Fruit fly (Drosophila melanogaster) whole organism, wandering third instar larva: ENCODE measurements around the gene Tbc1d22.

Experiments used
- Abd-B ChIP-seq: fragments of >200 bp; optimal IDR thresholded peaks from 2 replicates; lab custom pipeline; 2017; ENCODE audit warnings: missing biosample characterization, missing genetic modification characterization
- CG32264 ChIP-seq: fragments of 200-800 bp; sonication (Bioruptor generic); optimal IDR thresholded peaks from 2 replicates; lab custom pipeline; 2016; ENCODE audit warnings: missing biosample characterization, missing genetic modification characterization
- Dfd ChIP-seq: fragments of >200 bp; optimal IDR thresholded peaks from 2 replicates; lab custom pipeline; 2017; ENCODE audit warnings: missing biosample characterization, missing genetic modification characterization
- Dif ChIP-seq: fragments of 200-275, 200-300 bp; sonication (Bioruptor generic); optimal IDR thresholded peaks from 2 replicates; lab custom pipeline; 2018; ENCODE audit warnings: missing biosample characterization, missing genetic modification characterization; ENCODE audit not compliant: partially characterized antibody
- GATAd ChIP-seq: sonication (Bioruptor generic); optimal IDR thresholded peaks from 2 replicates; lab custom pipeline; 2016; ENCODE audit warnings: missing biosample characterization, missing genetic modification characterization
- HLH106 ChIP-seq: fragments of 200-800 bp; optimal IDR thresholded peaks from 3 replicates; lab custom pipeline; 2019; ENCODE audit warnings: missing biosample characterization, mild to moderate bottlenecking, missing genetic modification characterization, moderate library complexity
- Hnf4 ChIP-seq: fragments of 200-800 bp; sonication (Bioruptor generic); optimal IDR thresholded peaks from 2 replicates; lab custom pipeline; 2016; ENCODE audit warnings: missing biosample characterization, mild to moderate bottlenecking, missing genetic modification characterization
- Hr78 ChIP-seq: fragments of >200 bp; optimal IDR thresholded peaks from 2 replicates; lab custom pipeline; 2017; ENCODE audit warnings: missing biosample characterization, missing genetic modification characterization
- Jra ChIP-seq: sonication (Bioruptor generic); optimal IDR thresholded peaks from 2 replicates; lab custom pipeline; 2016; ENCODE audit warnings: missing biosample characterization, missing genetic modification characterization
- Myc ChIP-seq: fragments of >200 bp; optimal IDR thresholded peaks from 2 replicates; lab custom pipeline; 2017
- N ChIP-seq: fragments of >200 bp; optimal IDR thresholded peaks from 2 replicates; lab custom pipeline; 2018; ENCODE audit warnings: missing biosample characterization, missing external identifiers, missing genetic modification characterization
- Rel ChIP-seq, 2 experiments: fragments of 200-800 bp; sonication (Bioruptor generic) in 1 of 2; optimal IDR thresholded peaks; 2 replicates in 1 of 2; 3 replicates in 1 of 2; lab custom pipeline; 2016 to 2019; ENCODE audit warnings: mild to moderate bottlenecking in 2 of 2, missing biosample characterization in 2 of 2, missing genetic modification characterization in 2 of 2, moderate library complexity in 1 of 2
- Vsx2 ChIP-seq: fragments of 200-300, 225-300 bp; sonication (Bioruptor generic); optimal IDR thresholded peaks from 2 replicates; lab custom pipeline; 2018; ENCODE audit warnings: missing biosample characterization, missing genetic modification characterization; ENCODE audit not compliant: partially characterized antibody
- br ChIP-seq: fragments of 200-800 bp; sonication (Bioruptor generic); optimal IDR thresholded peaks from 2 replicates; lab custom pipeline; 2016; ENCODE audit warnings: missing biosample characterization, missing genetic modification characterization
- brk ChIP-seq: fragments of 200-800 bp; sonication (Bioruptor generic); optimal IDR thresholded peaks from 2 replicates; lab custom pipeline; 2016; ENCODE audit warnings: missing biosample characterization, mild to moderate bottlenecking, missing genetic modification characterization
- dl ChIP-seq, 2 experiments: fragments of 175-275, 200-275 bp in 1 of 2; fragments of 200-275 bp in 1 of 2; sonication (Bioruptor generic); optimal IDR thresholded peaks; lab custom pipeline; 2018; ENCODE audit warnings: mild to moderate bottlenecking in 2 of 2, missing biosample characterization in 2 of 2, missing genetic modification characterization in 2 of 2, moderate library complexity in 2 of 2; ENCODE audit not compliant: partially characterized antibody in 2 of 2, insufficient read depth in 1 of 2
- dmrt93B ChIP-seq: fragments of 200-800 bp; sonication (Bioruptor generic); optimal IDR thresholded peaks from 2 replicates; lab custom pipeline; 2018; ENCODE audit warnings: missing biosample characterization, mild to moderate bottlenecking, missing genetic modification characterization
- dsf ChIP-seq: sonication (Bioruptor generic); optimal IDR thresholded peaks from 2 replicates; lab custom pipeline; 2016; ENCODE audit warnings: missing biosample characterization, missing genetic modification characterization, borderline replicate concordance
- ey ChIP-seq: fragments of 200-800 bp; sonication (Bioruptor generic); optimal IDR thresholded peaks from 2 replicates; lab custom pipeline; 2016; ENCODE audit warnings: missing biosample characterization, missing genetic modification characterization
- foxo ChIP-seq, 2 experiments: fragments of 200-800 bp; sonication (Bioruptor generic); optimal IDR thresholded peaks; 2 replicates in 1 of 2; 3 replicates in 1 of 2; lab custom pipeline; 2016 to 2017; ENCODE audit warnings: missing biosample characterization in 2 of 2, missing genetic modification characterization in 2 of 2
- fru ChIP-seq: fragments of 200-800 bp; sonication (Bioruptor generic); optimal IDR thresholded peaks from 3 replicates; lab custom pipeline; 2016; ENCODE audit warnings: missing biosample characterization, mild to moderate bottlenecking, missing genetic modification characterization
- jim ChIP-seq: fragments of 175-275, 200-325 bp; sonication (Bioruptor generic); optimal IDR thresholded peaks from 2 replicates; lab custom pipeline; 2016; ENCODE audit warnings: missing biosample characterization, mild to moderate bottlenecking, missing genetic modification characterization
- lola ChIP-seq: fragments of >200 bp; optimal IDR thresholded peaks from 2 replicates; lab custom pipeline; 2017; ENCODE audit warnings: missing biosample characterization, missing genetic modification characterization
- pan ChIP-seq: fragments of >200 bp; optimal IDR thresholded peaks from 2 replicates; lab custom pipeline; 2017
- sage ChIP-seq: fragments of 200-800 bp; sonication (Bioruptor generic); optimal IDR thresholded peaks from 2 replicates; lab custom pipeline; 2016; ENCODE audit warnings: missing biosample characterization, mild to moderate bottlenecking, missing genetic modification characterization
- sv ChIP-seq: fragments of 200-800 bp; sonication (Bioruptor generic); optimal IDR thresholded peaks from 3 replicates; lab custom pipeline; 2016; ENCODE audit warnings: missing biosample characterization, missing genetic modification characterization
- tai ChIP-seq: sonication (Bioruptor generic); optimal IDR thresholded peaks from 2 replicates; lab custom pipeline; 2016; ENCODE audit warnings: missing biosample characterization, missing genetic modification characterization
- usp ChIP-seq: fragments of >200 bp; optimal IDR thresholded peaks from 2 replicates; lab custom pipeline; 2017; ENCODE audit warnings: missing biosample characterization, missing genetic modification characterization

Gene Tbc1d22

dm6 chr3R:21065696-21066080, 36.3 kb upstream of the Tbc1d22 start:
- TF ChIP-seq foxo (GFP tag; optimal IDR thresholded peaks at IDR 0.05; lab: Kevin White, UChicago) = no peak

- TF ChIP-seq Hnf4 (GFP tag; lab: Kevin White, UChicago) (no peak), pan (no peak), fru (no peak), Dif (GFP tag; lab: Kevin White, UChicago) (no peak), sage (no peak), Myc (no peak), N (GFP tag; lab: Kevin White, UChicago) (no peak), Abd-B (GFP tag; lab: Kevin White, UChicago) (no peak), dmrt93B (no peak), dsf (no peak), foxo (GFP tag; optimal IDR thresholded peaks at IDR 0.05; lab: Kevin White, UChicago) (no peak), tai (GFP tag; lab: Kevin White, UChicago) (no peak), lola (no peak)
Measured at dm6 chr3R:21066469-21067284, 35.3 kb upstream of the Tbc1d22 start.

- no peak for TF ChIP-seq pan
- peak; percentile 34 for TF ChIP-seq br (GFP tag; lab: Kevin White, UChicago)
Measured at dm6 chr3R:21067543-21067942, 34.5 kb upstream of the Tbc1d22 start.

- TF ChIP-seq dmrt93B (no peak), Myc (peak; percentile 17)
Measured at dm6 chr3R:21069742-21070141, 32.3 kb upstream of the Tbc1d22 start.

- no peak for TF ChIP-seq ey
- no peak for TF ChIP-seq sage
- TF ChIP-seq CG32264 = no peak
Measured at dm6 chr3R:21071312-21071711, 30.7 kb upstream of the Tbc1d22 start.

- TF ChIP-seq jim (GFP tag; lab: Kevin White, UChicago) (no peak), Vsx2 (GFP tag; lab: Kevin White, UChicago) (no peak), CG32264 (no peak), Dif (GFP tag; lab: Kevin White, UChicago) (no peak)
Measured at dm6 chr3R:21071943-21072500, 30.0 kb upstream of the Tbc1d22 start.

dm6 chr3R:21073141-21073540, 28.9 kb upstream of the Tbc1d22 start, which contains the start of gene r-l:
Gene r-l (minus strand): TSS chr3R:21073319.
- TF ChIP-seq Rel (GFP tag; optimal IDR thresholded peaks at IDR 0.05; lab: Kevin White, UChicago) = no peak
- TF ChIP-seq Rel (tag; optimal IDR thresholded peaks at IDR 0.05; lab: Kevin White, UChicago) = peak; percentile 53
- TF ChIP-seq Myc = peak; percentile 19
- TF ChIP-seq Hr78 = no peak
- TF ChIP-seq brk (GFP tag; lab: Kevin White, UChicago) = no peak

dm6 chr3R:21073707-21074106, 28.3 kb upstream of the Tbc1d22 start, which contains the start of gene dmrt93B:
Gene dmrt93B (plus strand): TSS chr3R:21074007.
- TF ChIP-seq HLH106 (tag; lab: Kevin White, UChicago) = no peak
- TF ChIP-seq br (GFP tag; lab: Kevin White, UChicago) = no peak
- no peak for TF ChIP-seq ey
- no peak for TF ChIP-seq Jra (GFP tag; lab: Kevin White, UChicago)
- TF ChIP-seq brk (GFP tag; lab: Kevin White, UChicago) = no peak
- no peak for TF ChIP-seq sv
- no peak for TF ChIP-seq usp
- no peak for TF ChIP-seq fru
- no peak for TF ChIP-seq Dfd (GFP tag; lab: Kevin White, UChicago)
- TF ChIP-seq lola = no peak
- TF ChIP-seq GATAd (GFP tag; lab: Kevin White, UChicago) = no peak
- no peak for TF ChIP-seq dl (GFP tag; optimal IDR thresholded peaks at IDR 0.05; lab: Kevin White, UChicago; ENCODE audit: insufficient read depth in 1 of 2, partially characterized antibody in 2 of 2)
- no peak for TF ChIP-seq Myc
- no peak for TF ChIP-seq N (GFP tag; lab: Kevin White, UChicago)
